Worm (Caenorhabditis elegans): Measurements from ENCODE around the gene ric-3.

The ric-3 gene

DNA sequence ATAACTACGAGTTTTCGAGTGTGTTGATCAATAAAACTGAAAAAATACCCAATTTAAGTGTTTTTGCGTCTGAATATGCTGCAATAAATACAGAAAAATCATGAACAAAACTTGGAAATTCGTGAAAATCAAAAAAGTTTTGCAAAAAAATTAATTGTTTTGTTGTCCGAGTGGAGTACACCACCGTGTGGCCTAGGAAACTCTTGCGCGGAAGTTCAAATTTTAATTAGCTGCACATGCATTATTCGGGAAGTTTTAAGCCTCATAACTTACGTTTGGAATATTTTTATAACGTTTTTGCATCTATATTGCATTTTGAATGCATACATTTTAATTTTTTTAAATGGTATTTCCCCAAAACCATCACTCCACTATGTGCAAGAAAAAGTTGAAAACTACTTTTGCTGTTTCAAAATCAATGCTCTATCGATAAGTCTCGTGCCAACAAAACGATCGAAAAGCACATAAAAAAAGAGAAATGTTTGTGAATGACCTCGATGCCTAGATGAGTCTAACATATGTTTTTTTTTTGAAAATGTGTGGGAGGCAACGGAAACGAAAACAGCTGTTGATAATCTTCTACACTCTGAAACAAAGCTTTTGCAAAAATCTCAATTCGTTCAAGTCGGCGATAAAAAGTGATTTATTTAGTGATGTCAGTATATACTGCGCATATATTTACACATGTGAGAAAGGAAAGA is 1.5 kb upstream of the ric-3 start:
- TF ChIP-seq hnd-1 (tag; optimal IDR thresholded peaks at IDR 0.05) (no peak), F13C5.2 (tag; optimal IDR thresholded peaks at IDR 0.05) (no peak), hmg-4 (GFP tag; optimal IDR thresholded peaks at IDR 0.05) (no peak), ceh-13 (GFP tag; optimal IDR thresholded peaks at IDR 0.05) (no peak), ceh-36 (tag; optimal IDR thresholded peaks at IDR 0.05) (no peak)

DNA sequence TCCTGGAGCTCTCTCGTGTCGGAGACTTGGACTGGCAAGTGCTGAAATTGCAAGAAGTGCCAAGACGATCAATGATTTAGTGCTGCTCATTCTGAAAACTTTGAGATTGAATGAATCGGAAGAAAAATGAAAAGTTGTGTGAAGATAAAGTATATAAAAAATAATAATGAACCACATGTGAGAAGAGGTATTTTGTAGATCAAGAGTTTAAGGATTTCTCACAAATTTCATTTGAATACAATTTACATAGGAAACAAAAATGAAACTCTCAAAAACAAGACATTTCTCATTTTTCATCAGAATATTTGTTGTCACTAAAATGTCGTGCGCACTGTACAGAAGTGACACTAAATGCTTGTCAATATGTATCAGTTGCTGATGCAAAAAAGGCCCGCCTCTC is 4.5 kb downstream of the ric-3 start, which contains the start of gene T14A8.2:
Gene T14A8.2 (minus strand): TSS at position 101 of the 400 bp plus-strand sequence.
- TF ChIP-seq tra-4 (tag; optimal IDR thresholded peaks at IDR 0.05) (no peak), F13C5.2 (tag; optimal IDR thresholded peaks at IDR 0.05) (no peak)

DNA sequence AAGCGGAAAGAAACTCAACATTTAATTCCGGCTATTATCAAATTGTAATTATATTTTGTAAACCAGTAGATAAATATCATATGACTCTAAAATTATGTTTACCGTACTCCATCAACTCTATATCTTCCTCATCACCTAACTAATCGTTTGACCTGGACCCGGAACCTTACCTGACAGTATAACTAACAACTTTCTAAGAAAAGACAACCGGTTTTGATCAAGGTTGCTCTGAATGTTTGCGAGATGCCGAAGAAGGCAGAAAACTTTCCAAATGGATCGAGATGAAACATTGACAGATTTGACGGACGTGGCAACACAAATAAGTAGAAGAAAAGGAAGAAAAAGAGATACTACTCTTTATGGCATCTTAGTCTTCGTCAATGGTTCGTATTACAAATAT is 6.6 kb downstream of the ric-3 start:
- no peak for TF ChIP-seq tbx-37 (GFP tag; conservative IDR thresholded peaks at IDR 0.05)
- TF ChIP-seq scrt-1 (GFP tag; IDR thresholded peaks at IDR 0.05), result no peak
- no peak for TF ChIP-seq hnd-1 (tag; optimal IDR thresholded peaks at IDR 0.05)
- TF ChIP-seq flt-1 (GFP tag; IDR thresholded peaks at IDR 0.05), result no peak

DNA sequence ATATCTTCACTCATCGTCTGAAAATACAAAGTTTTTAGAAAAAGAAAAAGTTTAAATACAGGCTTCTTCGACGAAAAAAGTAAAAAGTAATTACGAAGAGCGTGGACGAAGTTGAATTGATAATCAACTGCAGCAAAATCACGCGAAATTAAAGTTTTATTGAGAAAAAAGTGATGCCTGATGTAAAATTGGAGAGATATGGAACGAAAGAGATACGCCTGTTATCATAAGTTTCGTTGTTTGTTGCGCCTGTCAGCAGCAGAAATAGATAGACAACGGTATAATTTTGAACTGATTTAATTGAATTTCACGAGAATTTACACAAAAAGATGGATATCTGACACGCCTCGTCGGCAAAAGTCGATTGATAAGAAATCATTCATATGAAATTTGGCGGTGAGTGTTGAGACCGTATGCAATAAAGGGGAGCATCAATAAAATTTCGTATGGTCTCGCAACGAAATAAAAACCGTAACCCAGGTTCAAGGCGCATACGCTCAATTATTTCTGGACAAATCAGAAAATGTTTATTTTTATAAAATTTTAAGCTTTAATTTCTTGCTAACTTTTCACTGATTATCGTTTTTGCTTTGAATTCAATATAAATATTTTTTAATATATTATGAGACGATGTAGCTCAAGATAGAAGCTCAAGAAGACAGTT is 11.4 kb downstream of the ric-3 start, which contains the start of gene C06A6.4:
Gene C06A6.4 (minus strand): TSS at position 24 of the 664 bp plus-strand sequence.
- TF ChIP-seq scrt-1 (GFP tag; IDR thresholded peaks at IDR 0.05) (no peak), ceh-13 (GFP tag; optimal IDR thresholded peaks at IDR 0.05) (no peak), ets-7 (tag; optimal IDR thresholded peaks at IDR 0.05) (no peak), hmg-4 (GFP tag; optimal IDR thresholded peaks at IDR 0.05) (no peak), B0310.2 (tag; optimal IDR thresholded peaks at IDR 0.05) (no peak), tbx-11 (GFP tag; IDR thresholded peaks at IDR 0.05) (no peak), hmbx-1 (tag; optimal IDR thresholded peaks at IDR 0.05) (no peak), tbx-37 (GFP tag; conservative IDR thresholded peaks at IDR 0.05) (no peak), pes-1 (GFP tag; IDR thresholded peaks at IDR 0.05) (no peak), hnd-1 (tag; optimal IDR thresholded peaks at IDR 0.05) (no peak), aly-1 (tag; optimal IDR thresholded peaks at IDR 0.05) (no peak), tra-4 (tag; optimal IDR thresholded peaks at IDR 0.05) (no peak)

DNA sequence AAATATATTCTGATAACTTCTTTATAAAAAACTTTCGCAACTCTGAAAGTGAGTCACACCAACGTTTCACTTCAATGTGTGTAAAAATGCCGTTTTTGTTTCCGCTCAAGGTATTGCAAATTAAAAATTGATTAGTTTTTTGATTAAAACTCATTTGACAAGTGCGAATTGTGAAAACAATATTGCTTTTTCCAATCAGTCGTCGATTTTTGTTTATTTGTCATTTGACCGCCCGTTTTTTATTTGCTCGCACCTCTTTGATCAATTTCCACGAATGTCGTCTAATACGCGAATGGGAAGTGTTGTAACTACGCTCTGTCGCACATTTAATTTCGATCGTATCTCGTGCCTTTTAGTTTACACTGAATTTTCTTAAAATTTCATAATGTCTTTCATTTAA is 12.1 kb downstream of the ric-3 start, which contains the start of gene mvb-12:
Gene mvb-12 (plus strand): TSS at position 375 of the 400 bp plus-strand sequence.
- TF ChIP-seq hmbx-1 (tag; optimal IDR thresholded peaks at IDR 0.05) (no peak), pes-1 (GFP tag; IDR thresholded peaks at IDR 0.05) (no peak), hmg-4 (GFP tag; optimal IDR thresholded peaks at IDR 0.05) (no peak), ceh-13 (GFP tag; optimal IDR thresholded peaks at IDR 0.05) (no peak), tbx-11 (GFP tag; IDR thresholded peaks at IDR 0.05) (no peak), sea-1 (GFP tag; conservative IDR thresholded peaks at IDR 0.05) (no peak), tbx-37 (GFP tag; conservative IDR thresholded peaks at IDR 0.05) (no peak), F13C5.2 (tag; optimal IDR thresholded peaks at IDR 0.05) (no peak), B0310.2 (tag; optimal IDR thresholded peaks at IDR 0.05) (no peak), ets-7 (tag; optimal IDR thresholded peaks at IDR 0.05) (no peak), aly-1 (tag; optimal IDR thresholded peaks at IDR 0.05) (no peak), hnd-1 (tag; optimal IDR thresholded peaks at IDR 0.05) (no peak), tra-4 (tag; optimal IDR thresholded peaks at IDR 0.05) (no peak), ama-1 (optimal IDR thresholded peaks at IDR 0.05) (no peak), scrt-1 (GFP tag; IDR thresholded peaks at IDR 0.05) (no peak), flt-1 (GFP tag; IDR thresholded peaks at IDR 0.05) (no peak), ceh-36 (tag; optimal IDR thresholded peaks at IDR 0.05) (no peak)

DNA sequence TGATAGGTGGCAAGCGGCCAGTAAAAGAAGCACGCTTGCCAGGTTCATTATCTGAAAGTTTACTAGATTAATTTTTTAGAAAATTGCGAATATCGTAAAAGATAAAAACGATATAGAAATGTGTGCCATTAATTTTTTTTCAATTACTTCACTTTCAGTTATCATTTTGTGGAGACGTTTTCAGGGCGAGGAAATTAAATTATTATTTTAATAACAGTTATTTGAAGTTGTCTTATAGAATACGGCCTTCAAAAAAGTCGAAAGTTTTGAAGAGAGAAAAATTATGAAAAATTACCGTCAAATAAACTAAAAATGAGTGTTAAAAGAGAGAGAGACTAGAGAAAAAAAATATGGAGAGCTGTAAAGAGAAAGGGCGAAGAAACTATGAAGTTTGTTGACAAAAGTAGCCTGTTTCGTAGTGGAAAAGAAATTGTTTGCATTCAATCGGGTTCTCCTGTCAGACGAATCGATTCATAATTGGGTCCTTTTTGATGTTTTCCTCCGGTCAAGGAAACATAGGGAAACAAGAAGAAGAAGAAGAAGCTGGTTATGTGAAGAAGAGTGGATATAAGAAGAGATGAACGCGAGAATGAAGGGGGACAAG is 16.7 kb downstream of the ric-3 start, which contains the start of gene erp-44.2:
Gene erp-44.2 (minus strand): TSS at position 51 of the 604 bp plus-strand sequence.
- TF ChIP-seq hmg-4 (GFP tag; optimal IDR thresholded peaks at IDR 0.05) (no peak), ets-7 (tag; optimal IDR thresholded peaks at IDR 0.05) (no peak), tra-4 (tag; optimal IDR thresholded peaks at IDR 0.05) (no peak), flt-1 (GFP tag; IDR thresholded peaks at IDR 0.05) (no peak), B0310.2 (tag; optimal IDR thresholded peaks at IDR 0.05) (no peak), ama-1 (optimal IDR thresholded peaks at IDR 0.05) (no peak), tbx-11 (GFP tag; IDR thresholded peaks at IDR 0.05) (no peak), F13C5.2 (tag; optimal IDR thresholded peaks at IDR 0.05) (no peak), hnd-1 (tag; optimal IDR thresholded peaks at IDR 0.05) (no peak), aly-1 (tag; optimal IDR thresholded peaks at IDR 0.05) (no peak), sea-1 (GFP tag; conservative IDR thresholded peaks at IDR 0.05) (no peak)

DNA sequence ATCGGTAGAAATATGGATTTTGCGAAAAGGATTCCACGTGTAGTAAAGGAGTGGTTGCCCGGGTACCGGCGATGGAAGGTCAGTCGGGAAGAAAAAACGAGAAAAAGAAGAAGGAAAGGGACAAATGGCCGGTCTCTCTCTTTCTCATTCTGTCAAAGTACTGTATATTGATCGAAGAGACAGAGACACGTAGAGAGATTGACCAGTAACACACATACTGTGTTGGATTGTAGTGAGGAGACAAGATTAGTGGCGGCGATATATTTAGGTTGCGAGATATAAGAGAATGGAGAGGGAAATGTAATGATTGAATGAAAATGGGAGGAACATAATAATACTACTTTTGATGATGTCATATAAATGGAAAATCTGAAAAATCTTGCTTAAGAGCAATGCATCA is 18.0 kb downstream of the ric-3 start:
- TF ChIP-seq tra-4 (tag; optimal IDR thresholded peaks at IDR 0.05) (no peak), hmg-4 (GFP tag; optimal IDR thresholded peaks at IDR 0.05) (peak; percentile 51), F13C5.2 (tag; optimal IDR thresholded peaks at IDR 0.05) (no peak), hnd-1 (tag; optimal IDR thresholded peaks at IDR 0.05) (no peak), pes-1 (GFP tag; IDR thresholded peaks at IDR 0.05) (no peak)

DNA sequence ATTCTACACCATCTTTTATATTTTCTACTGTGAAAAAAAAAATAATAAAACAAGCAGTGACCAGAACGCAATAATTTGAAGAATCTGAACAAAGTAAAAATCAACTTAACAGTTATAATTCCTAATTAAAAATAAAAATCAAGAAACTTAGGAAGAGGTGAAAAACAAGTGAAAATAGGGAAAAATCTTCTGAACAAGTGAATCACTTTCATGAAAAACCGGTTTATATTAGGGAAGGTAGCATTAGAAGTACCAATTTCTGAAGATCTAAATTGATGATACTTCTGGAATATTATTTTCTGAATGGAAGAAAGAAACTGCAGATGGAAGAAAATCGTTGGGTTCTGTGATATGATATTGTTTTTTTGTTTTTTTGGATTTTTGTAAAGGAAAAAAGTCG is 18.4 kb downstream of the ric-3 start:
- TF ChIP-seq hmg-4 (GFP tag; optimal IDR thresholded peaks at IDR 0.05) (no peak), B0310.2 (tag; optimal IDR thresholded peaks at IDR 0.05) (no peak), aly-1 (tag; optimal IDR thresholded peaks at IDR 0.05) (no peak)

Measured in whole organism, early embryonic.